Fruit fly (Drosophila melanogaster) Kc167 (cell line): ENCODE data around the gene CG14868.

ENCODE experiments used
- h ChIP-seq: fragments of >200 bp; optimal IDR thresholded peaks from 3 replicates; lab custom pipeline; 2018; ENCODE audit warnings: missing external identifiers
- psq ChIP-seq: fragments of >200 bp; optimal IDR thresholded peaks from 2 replicates; lab custom pipeline; 2017; ENCODE audit warnings: missing external identifiers

- TF ChIP-seq h (lab: Kevin White, UChicago): no peak
- TF ChIP-seq psq (lab: Kevin White, UChicago): no peak
Measured at dm6 chr3R:15328083-15328779, 41.5 kb downstream of the CG14868 start, which contains the start of the genes CG6236 and ea.
